Fruit fly (Drosophila melanogaster) whole organism, embryonic: ENCODE measurements around the gene Usp14.

ENCODE experiments used
- Bdp1 ChIP-seq: fragments of 200-800 bp; sonication (Bioruptor generic); optimal IDR thresholded peaks from 3 replicates; lab custom pipeline; 2016; ENCODE audit warnings: missing biosample characterization, missing genetic modification characterization
- CG12155 ChIP-seq: fragments of 200-800 bp; sonication (Bioruptor generic); optimal IDR thresholded peaks from 3 replicates; lab custom pipeline; 2016; ENCODE audit warnings: missing biosample characterization, missing genetic modification characterization
- CG12744 ChIP-seq: fragments of 200-800 bp; sonication (Bioruptor generic); optimal IDR thresholded peaks from 2 replicates; lab custom pipeline; 2016; ENCODE audit warnings: missing biosample characterization, missing genetic modification characterization
- CG1602 ChIP-seq: fragments of 200-800 bp; sonication (Bioruptor generic); optimal IDR thresholded peaks from 3 replicates; lab custom pipeline; 2016; ENCODE audit warnings: missing biosample characterization, missing genetic modification characterization
- CG17612 ChIP-seq: fragments of 200-800 bp; sonication (Bioruptor generic); IDR thresholded peaks from 2 replicates; pipeline ENCODE4 v1.3.6; 2022; ENCODE audit warnings: missing biosample characterization, missing genetic modification characterization
- CG2712 ChIP-seq: fragments of 200-800 bp; optimal IDR thresholded peaks from 3 replicates; lab custom pipeline; 2019; ENCODE audit warnings: missing biosample characterization, mild to moderate bottlenecking, missing genetic modification characterization, moderate library complexity
- CG4360 ChIP-seq: fragments of 200-800 bp; sonication (Bioruptor generic); IDR thresholded peaks from 2 replicates; pipeline ENCODE4 v1.3.6; 2022; ENCODE audit warnings: missing biosample characterization, missing genetic modification characterization
- CG4820 ChIP-seq: fragments of 200-800 bp; sonication (Bioruptor generic); optimal IDR thresholded peaks from 3 replicates; lab custom pipeline; 2016; ENCODE audit warnings: missing biosample characterization, missing genetic modification characterization
- CG6683 ChIP-seq: fragments of 200-800 bp; sonication (Bioruptor generic); optimal IDR thresholded peaks from 2 replicates; lab custom pipeline; 2017; ENCODE audit warnings: missing biosample characterization, mild to moderate bottlenecking, missing genetic modification characterization, missing genetic modification reagents
- CG6791 ChIP-seq: fragments of 200-800 bp; sonication (Bioruptor generic); IDR thresholded peaks from 3 replicates; pipeline ENCODE4 v1.3.6; 2022; ENCODE audit warnings: missing biosample characterization, missing genetic modification characterization; ENCODE audit not compliant: partially characterized antibody
- CG6854 ChIP-seq: fragments of 200-800 bp; sonication (Bioruptor generic); optimal IDR thresholded peaks from 3 replicates; lab custom pipeline; 2017; ENCODE audit warnings: missing biosample characterization, mild to moderate bottlenecking, missing genetic modification characterization
- CG7357 ChIP-seq: fragments of 200-800 bp; sonication (Bioruptor generic); IDR thresholded peaks from 3 replicates; pipeline ENCODE4 v1.3.6; 2022; ENCODE audit warnings: missing biosample characterization, missing genetic modification characterization
- CG7745 ChIP-seq: fragments of 200-800 bp; sonication (Bioruptor generic); optimal IDR thresholded peaks from 2 replicates; lab custom pipeline; 2018; ENCODE audit warnings: missing biosample characterization, mild to moderate bottlenecking, missing genetic modification characterization, moderate library complexity
- CG8290 ChIP-seq, 3 experiments: fragments of 200-800 bp; sonication (Bioruptor generic); optimal IDR thresholded peaks; 2 replicates each; lab custom pipeline; 2016 to 2019; ENCODE audit warnings: missing biosample characterization in 3 of 3, missing genetic modification characterization in 3 of 3, mild to moderate bottlenecking in 2 of 3, moderate library complexity in 1 of 3
- CG8388 ChIP-seq: fragments of 200-800 bp; sonication (Bioruptor generic); optimal IDR thresholded peaks from 2 replicates; lab custom pipeline; 2019; ENCODE audit warnings: missing biosample characterization, mild to moderate bottlenecking, missing genetic modification characterization, moderate library complexity
- CoRest ChIP-seq: fragments of 200-800 bp; sonication (Bioruptor generic); optimal IDR thresholded peaks from 3 replicates; lab custom pipeline; 2018; ENCODE audit warnings: missing biosample characterization, mild to moderate bottlenecking, missing genetic modification characterization, moderate library complexity
- CrebB ChIP-seq: fragments of 200-800 bp; sonication (Bioruptor generic); optimal IDR thresholded peaks from 3 replicates; lab custom pipeline; 2018; ENCODE audit warnings: missing biosample characterization, mild to moderate bottlenecking, missing genetic modification characterization
- Dfd ChIP-seq, 2 experiments: fragments of >200 bp; optimal IDR thresholded peaks; 2 replicates each; lab custom pipeline; 2017; ENCODE audit warnings: missing biosample characterization in 2 of 2, missing genetic modification characterization in 2 of 2
- Dref ChIP-seq: fragments of 200-800 bp; sonication (Bioruptor generic); IDR thresholded peaks from 2 replicates; pipeline ENCODE4 v1.3.6; 2022; ENCODE audit warnings: missing biosample characterization, missing genetic modification characterization
- E2f1 ChIP-seq: fragments of 200-800 bp; sonication (Bioruptor generic); IDR thresholded peaks from 2 replicates; pipeline ENCODE4 v1.3.6; 2022; ENCODE audit warnings: missing biosample characterization, missing genetic modification characterization
- Fer2 ChIP-seq: fragments of 200-800 bp; sonication (Bioruptor generic); optimal IDR thresholded peaks from 2 replicates; lab custom pipeline; 2018; ENCODE audit warnings: missing biosample characterization, mild to moderate bottlenecking, missing genetic modification characterization, moderate library complexity
- HLH4C ChIP-seq: fragments of 200-800 bp; sonication (Bioruptor generic); IDR thresholded peaks from 3 replicates; pipeline ENCODE4 v1.3.6; 2022; ENCODE audit warnings: missing biosample characterization, missing genetic modification characterization; ENCODE audit not compliant: partially characterized antibody
- MESR4 ChIP-seq: fragments of 200-800 bp; sonication (Bioruptor generic); optimal IDR thresholded peaks from 2 replicates; lab custom pipeline; 2018; ENCODE audit warnings: missing biosample characterization, mild to moderate bottlenecking, missing genetic modification characterization, moderate library complexity
- Med ChIP-seq: fragments of 200-800 bp; sonication (Bioruptor generic); peaks from one replicate; lab custom pipeline; 2016; ENCODE audit warnings: missing biosample characterization, missing genetic modification characterization, mild to moderate bottlenecking, inconsistent platforms, moderate library complexity
- NK7.1 ChIP-seq: fragments of 200-800 bp; sonication (Bioruptor generic); optimal IDR thresholded peaks from 3 replicates; lab custom pipeline; 2016; ENCODE audit warnings: missing biosample characterization, missing genetic modification characterization
- Nf-YC ChIP-seq: fragments of 200-800 bp; optimal IDR thresholded peaks from 3 replicates; lab custom pipeline; 2019; ENCODE audit warnings: missing biosample characterization, mild to moderate bottlenecking, missing genetic modification characterization, moderate library complexity
- Opbp ChIP-seq: fragments of 200-800 bp; sonication (Bioruptor generic); IDR thresholded peaks from 3 replicates; pipeline ENCODE4 v1.3.6; 2022; ENCODE audit warnings: missing biosample characterization, missing genetic modification characterization; ENCODE audit not compliant: partially characterized antibody
- Optix ChIP-seq: fragments of 200-800 bp; sonication (Bioruptor generic); IDR thresholded peaks from 3 replicates; pipeline ENCODE4 v1.3.6; 2022; ENCODE audit warnings: missing biosample characterization, missing genetic modification characterization
- Trl ChIP-seq, 3 experiments: fragments of >200 bp in 2 of 3; fragments of 200-800 bp in 1 of 3; sonication (Bioruptor generic) in 1 of 3; optimal IDR thresholded peaks; 2 replicates in 1 of 3; 3 replicates in 2 of 3; lab custom pipeline; 2016 to 2017; ENCODE audit warnings: missing biosample characterization in 1 of 3, missing genetic modification characterization in 1 of 3
- YL-1 ChIP-seq: fragments of 200-800 bp; sonication (Bioruptor generic); optimal IDR thresholded peaks from 3 replicates; lab custom pipeline; 2017; ENCODE audit warnings: missing biosample characterization, mild to moderate bottlenecking, missing genetic modification characterization
- amos ChIP-seq: fragments of 200-800 bp; sonication (Bioruptor generic); IDR thresholded peaks from 2 replicates; pipeline ENCODE4 v1.3.6; 2022; ENCODE audit warnings: missing biosample characterization, missing genetic modification characterization; ENCODE audit not compliant: partially characterized antibody
- bbx ChIP-seq: fragments of 200-800 bp; sonication (Bioruptor generic); IDR thresholded peaks from 2 replicates; pipeline ENCODE4 v1.3.6; 2022; ENCODE audit warnings: missing biosample characterization, missing genetic modification characterization; ENCODE audit not compliant: partially characterized antibody
- btn ChIP-seq: fragments of 200-800 bp; sonication (Bioruptor generic); optimal IDR thresholded peaks from 2 replicates; lab custom pipeline; 2016; ENCODE audit warnings: missing biosample characterization, missing genetic modification characterization
- chm ChIP-seq: fragments of 200-800 bp; sonication (Bioruptor generic); IDR thresholded peaks from 2 replicates; pipeline ENCODE4 v1.3.6; 2022; ENCODE audit warnings: missing biosample characterization, missing genetic modification characterization
- crp ChIP-seq, 2 experiments: fragments of 200-800 bp; sonication (Bioruptor generic); optimal IDR thresholded peaks; 2 replicates in 1 of 2; 3 replicates in 1 of 2; lab custom pipeline; 2017; ENCODE audit warnings: missing biosample characterization in 2 of 2, missing genetic modification characterization in 2 of 2, mild to moderate bottlenecking in 1 of 2, moderate library complexity in 1 of 2
- danr ChIP-seq: fragments of 200-800 bp; sonication (Bioruptor generic); IDR thresholded peaks from 2 replicates; pipeline ENCODE4 v1.3.6; 2022; ENCODE audit warnings: missing biosample characterization, missing genetic modification characterization
- fd64A ChIP-seq: fragments of 200-800 bp; sonication (Bioruptor generic); optimal IDR thresholded peaks from 3 replicates; lab custom pipeline; 2018; ENCODE audit warnings: missing biosample characterization, mild to moderate bottlenecking, missing genetic modification characterization
- luna ChIP-seq: fragments of 200-800 bp; sonication (Bioruptor generic); optimal IDR thresholded peaks from 2 replicates; lab custom pipeline; 2016; ENCODE audit warnings: missing biosample characterization, missing genetic modification characterization
- run ChIP-seq: fragments of 200-800 bp; sonication (Bioruptor generic); optimal IDR thresholded peaks from 3 replicates; lab custom pipeline; 2018; ENCODE audit warnings: missing biosample characterization, mild to moderate bottlenecking, missing genetic modification characterization
- sd ChIP-seq: fragments of 200-800 bp; sonication (Bioruptor generic); optimal IDR thresholded peaks from 3 replicates; lab custom pipeline; 2018; ENCODE audit warnings: missing biosample characterization, mild to moderate bottlenecking, missing genetic modification characterization, moderate library complexity
- sens-2 ChIP-seq: fragments of 200-800 bp; sonication (Bioruptor generic); IDR thresholded peaks from 2 replicates; pipeline ENCODE4 v1.3.6; 2022; ENCODE audit warnings: missing biosample characterization, missing genetic modification characterization
- sna ChIP-seq: fragments of 200-800 bp; sonication (Bioruptor generic); IDR thresholded peaks from 2 replicates; pipeline ENCODE4 v1.3.6; 2022; ENCODE audit warnings: missing biosample characterization, missing genetic modification characterization; ENCODE audit not compliant: partially characterized antibody
- ssp ChIP-seq: fragments of 200-800 bp; sonication (Bioruptor generic); IDR thresholded peaks from 2 replicates; pipeline ENCODE4 v1.3.6; 2022; ENCODE audit warnings: missing biosample characterization, missing genetic modification characterization
- stwl ChIP-seq: fragments of 200-800 bp; sonication (Bioruptor generic); optimal IDR thresholded peaks from 3 replicates; lab custom pipeline; 2018; ENCODE audit warnings: missing biosample characterization, mild to moderate bottlenecking, missing genetic modification characterization, moderate library complexity
- tap ChIP-seq: fragments of 200-800 bp; optimal IDR thresholded peaks from 3 replicates; lab custom pipeline; 2019; ENCODE audit warnings: missing biosample characterization, mild to moderate bottlenecking, missing genetic modification characterization, moderate library complexity
- tgo ChIP-seq: fragments of 200-800 bp; sonication (Bioruptor generic); IDR thresholded peaks from 3 replicates; pipeline ENCODE4 v1.3.6; 2022; ENCODE audit warnings: missing biosample characterization, missing genetic modification characterization
- toy ChIP-seq: fragments of 200-800 bp; sonication (Bioruptor generic); IDR thresholded peaks from 2 replicates; pipeline ENCODE4 v1.3.6; 2022; ENCODE audit warnings: missing biosample characterization, missing genetic modification characterization
- trem ChIP-seq: fragments of 200-800 bp; optimal IDR thresholded peaks from 3 replicates; lab custom pipeline; 2019; ENCODE audit warnings: missing biosample characterization, mild to moderate bottlenecking, missing genetic modification characterization, moderate library complexity
- wek ChIP-seq: fragments of 200-800 bp; sonication (Bioruptor generic); optimal IDR thresholded peaks from 3 replicates; lab custom pipeline; 2018; ENCODE audit warnings: missing biosample characterization, mild to moderate bottlenecking, missing genetic modification characterization, moderate library complexity
- yki ChIP-seq: fragments of >200 bp; optimal IDR thresholded peaks from 3 replicates; lab custom pipeline; 2018

Gene Usp14

dm6 chr2L:10344029-10344606 is 29.9 kb upstream of the Usp14 start, which contains the start of gene Frmd5 (continued):
- TF ChIP-seq Med (GFP tag; lab: Kevin White, UChicago) (peak; percentile 23), yki (no peak), Trl (optimal IDR thresholded peaks at IDR 0.05; lab: Kevin White, UChicago) (no peak), Trl (GFP tag; optimal IDR thresholded peaks at IDR 0.05; lab: Kevin White, UChicago) (no peak), toy (no peak), amos (GFP tag; lab: Robert Waterston, UW) (no peak), CG8290 (GFP tag; optimal IDR thresholded peaks at IDR 0.05; lab: Kevin White, UChicago) (no peak), CG8290 (tag; optimal IDR thresholded peaks at IDR 0.05; lab: Kevin White, UChicago) (no peak), CG7745 (tag; lab: Kevin White, UChicago) (no peak), CG12155 (GFP tag; lab: Kevin White, UChicago) (no peak), CrebB (no peak), trem (tag; lab: Kevin White, UChicago) (no peak), NK7.1 (GFP tag; lab: Kevin White, UChicago) (no peak), Fer2 (no peak), CG8388 (peak; percentile 5), luna (GFP tag; lab: Kevin White, UChicago) (no peak), wek (peak; percentile 91), Bdp1 (no peak), sens-2 (GFP tag; lab: Robert Waterston, UW) (no peak), E2f1 (no peak), CG6683 (no peak), bbx (GFP tag; lab: Robert Waterston, UW) (peak; percentile 37; the same call in 1 of the 2 replicates), Dfd (GFP tag; optimal IDR thresholded peaks at IDR 0.05; lab: Kevin White, UChicago) (no peak), CG1602 (GFP tag; lab: Kevin White, UChicago) (no peak), MESR4 (peak; percentile 6), CG2712 (tag; lab: Kevin White, UChicago) (no peak), CoRest (tag; lab: Kevin White, UChicago) (no peak), CG17612 (GFP tag; lab: Robert Waterston, UW) (no peak), HLH4C (GFP tag; lab: Robert Waterston, UW) (peak; percentile 62), ssp (GFP tag; lab: Robert Waterston, UW) (no peak), CG6791 (GFP tag; lab: Robert Waterston, UW) (peak; percentile 55; the same call in 2 of the 3 replicates), tgo (GFP tag; lab: Robert Waterston, UW) (no peak), CG7357 (GFP tag; lab: Robert Waterston, UW) (no peak), Dref (GFP tag; lab: Robert Waterston, UW) (peak; percentile 34), danr (GFP tag; lab: Robert Waterston, UW) (no peak), crp (GFP tag; optimal IDR thresholded peaks at IDR 0.05; lab: Kevin White, UChicago) (peak in 1 of 2 experiments; percentile 54), sna (GFP tag; lab: Robert Waterston, UW) (peak; percentile 44; the same call in 1 of the 2 replicates), Optix (no peak), CG4360 (no peak), btn (GFP tag; lab: Kevin White, UChicago) (no peak), Opbp (GFP tag; lab: Robert Waterston, UW) (peak; percentile 67; the same call in 2 of the 3 replicates), chm (GFP tag; lab: Robert Waterston, UW) (no peak), run (tag; lab: Kevin White, UChicago) (no peak), Nf-YC (tag; lab: Kevin White, UChicago) (no peak), CG4820 (GFP tag; lab: Kevin White, UChicago) (no peak), stwl (no peak), fd64A (GFP tag; lab: Kevin White, UChicago) (no peak), tap (tag; lab: Kevin White, UChicago) (no peak), sd (no peak), CG12744 (GFP tag; lab: Kevin White, UChicago) (no peak), CG6854 (GFP tag; lab: Kevin White, UChicago) (no peak), YL-1 (GFP tag; lab: Kevin White, UChicago) (no peak)
